Fruit fly (Drosophila melanogaster): ENCODE results near the gene CG9636.

CG9636 gene

DNA sequence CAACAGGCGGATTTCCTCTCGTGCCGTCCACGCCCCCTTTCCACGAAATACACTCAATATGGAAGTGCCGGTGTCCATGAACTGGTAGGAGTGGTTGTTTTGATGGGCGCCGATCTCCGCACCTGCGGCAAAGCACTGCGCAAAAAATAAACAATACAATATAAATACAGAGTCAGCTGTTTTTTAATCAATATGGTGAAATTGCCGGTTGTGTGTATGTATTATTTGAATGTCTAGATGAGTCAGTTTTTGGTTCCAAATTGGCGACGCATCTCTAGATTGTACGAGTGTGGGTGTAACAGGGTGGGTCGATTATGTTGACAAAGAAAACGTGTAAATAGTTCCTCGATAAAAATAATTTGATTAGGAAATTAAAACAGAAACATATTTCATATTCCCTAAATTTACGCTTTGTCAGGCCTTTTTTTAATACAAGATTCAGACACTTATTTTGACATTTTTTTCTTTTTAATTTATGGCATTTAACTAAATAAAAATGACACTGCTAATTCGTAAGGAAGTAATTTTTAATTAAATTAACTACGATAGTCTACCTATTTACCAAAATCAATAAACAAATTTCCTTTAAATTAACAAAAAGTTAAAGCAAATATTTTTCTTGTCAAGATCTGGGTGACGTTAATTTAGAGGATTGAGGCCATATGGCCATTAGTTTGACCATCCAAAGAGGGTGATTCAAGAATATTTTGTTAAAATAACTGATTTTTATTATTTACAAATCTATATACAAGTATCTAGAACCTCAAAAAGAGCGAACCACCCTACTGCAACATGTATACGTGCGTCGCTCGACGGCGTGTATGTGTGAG is 3.9 kb downstream of the CG9636 start (continued):
- TF ChIP-seq CkIIα-i1 (GFP tag; IDR thresholded peaks at IDR 0.05) (no peak), Fer3 (tag; optimal IDR thresholded peaks at IDR 0.05) (peak; percentile 84), B-H2 (GFP tag; optimal IDR thresholded peaks at IDR 0.05) (peak; percentile 89), slp2 (GFP tag; optimal IDR thresholded peaks at IDR 0.05) (peak; percentile 83), HLH3B (GFP tag; IDR thresholded peaks at IDR 0.05) (peak; percentile 37), crol (GFP tag; IDR thresholded peaks at IDR 0.05) (no peak), CG17912 (GFP tag; optimal IDR thresholded peaks at IDR 0.05) (peak; percentile 43), CG4282 (GFP tag; optimal IDR thresholded peaks at IDR 0.05) (no peak), Abd-B (GFP tag; optimal IDR thresholded peaks at IDR 0.05) (peak; percentile 85), dysf (GFP tag; IDR thresholded peaks at IDR 0.05) (peak; percentile 85), CG7271 (tag; optimal IDR thresholded peaks at IDR 0.05) (peak; percentile 6), Sry-β (GFP tag; optimal IDR thresholded peaks at IDR 0.05) (peak; percentile 73), Dek (tag; optimal IDR thresholded peaks at IDR 0.05) (peak; percentile 87), dan (GFP tag; IDR thresholded peaks at IDR 0.05) (no peak), repo (GFP tag; optimal IDR thresholded peaks at IDR 0.05) (no peak), CG42726 (GFP tag; IDR thresholded peaks at IDR 0.05; ENCODE audit: partially characterized antibody) (no peak), Hsf (GFP tag; optimal IDR thresholded peaks at IDR 0.05) (peak; percentile 81), CG12744 (GFP tag; optimal IDR thresholded peaks at IDR 0.05) (peak; percentile 82), schlank (tag; optimal IDR thresholded peaks at IDR 0.05) (peak; percentile 40), Doc3 (GFP tag; IDR thresholded peaks at IDR 0.05; ENCODE audit: partially characterized antibody) (no peak), Poxn (GFP tag; IDR thresholded peaks at IDR 0.05) (0 out of 2 replicates have a peak, but pooled peaks have one; percentile 13), CG6813 (GFP tag; optimal IDR thresholded peaks at IDR 0.05) (peak; percentile 80), Stat92E (GFP tag; optimal IDR thresholded peaks at IDR 0.05) (no peak), emc (GFP tag; optimal IDR thresholded peaks at IDR 0.05) (peak; percentile 21), Optix (GFP tag; IDR thresholded peaks at IDR 0.05) (0 out of 3 replicates have a peak, but pooled peaks have one; percentile 33), CG7786 (GFP tag; optimal IDR thresholded peaks at IDR 0.05) (peak; percentile 62), eyg (GFP tag; optimal IDR thresholded peaks at IDR 0.05) (peak; percentile 71), CG4854 (GFP tag; optimal IDR thresholded peaks at IDR 0.05) (peak; percentile 54), CG31388 (GFP tag; optimal IDR thresholded peaks at IDR 0.05) (no peak), Scr (GFP tag; IDR thresholded peaks at IDR 0.05; ENCODE audit: partially characterized antibody) (no peak), her (GFP tag; optimal IDR thresholded peaks at IDR 0.05) (peak; percentile 48), Atf6 (GFP tag; IDR thresholded peaks at IDR 0.05) (peak; percentile 82), onecut (GFP tag; IDR thresholded peaks at IDR 0.05) (peak; percentile 79), br (optimal IDR thresholded peaks at IDR 0.05) (no peak), cad (GFP tag; optimal IDR thresholded peaks at IDR 0.05) (no peak), Doc2 (GFP tag; IDR thresholded peaks at IDR 0.05) (no peak), CG6854 (GFP tag; optimal IDR thresholded peaks at IDR 0.05) (peak; percentile 92), Opbp (GFP tag; IDR thresholded peaks at IDR 0.05; ENCODE audit: partially characterized antibody) (no peak), CG1024 (GFP tag; IDR thresholded peaks at IDR 0.05) (peak; percentile 36), CG12155 (GFP tag; optimal IDR thresholded peaks at IDR 0.05) (peak; percentile 75), CG10462 (GFP tag; optimal IDR thresholded peaks at IDR 0.05) (peak; percentile 78), H2.0 (GFP tag; IDR thresholded peaks at IDR 0.05) (peak; percentile 3), CG5245 (GFP tag; optimal IDR thresholded peaks at IDR 0.05) (peak; percentile 64), Hr51 (GFP tag; optimal IDR thresholded peaks at IDR 0.05) (peak; percentile 74 to 94), lov (optimal IDR thresholded peaks at IDR 0.05) (no peak), lov (GFP tag; IDR thresholded peaks at IDR 0.05) (0 out of 3 replicates have a peak, but pooled peaks have one; percentile 33), lola (GFP tag; optimal IDR thresholded peaks at IDR 0.05) (peak in 1 of 3 experiments; percentile 95), caup (GFP tag; optimal IDR thresholded peaks at IDR 0.05; ENCODE audit: severe bottlenecking) (peak; percentile 87), gfzf (GFP tag; optimal IDR thresholded peaks at IDR 0.05) (no peak)

Measured in whole organism, embryonic.